Fruit fly (Drosophila melanogaster): ENCODE measurements around the gene CG5274.

CG5274 gene

dm6 chr3L:20474789-20475208, 47.3 kb upstream of the CG5274 start (continued):
- TF ChIP-seq CG4730 (GFP tag; IDR thresholded peaks at IDR 0.05) (no peak), CG16815 (GFP tag; optimal IDR thresholded peaks at IDR 0.05) (peak; percentile 77), CG34422 (GFP tag; IDR thresholded peaks at IDR 0.05) (no peak), CG10543 (GFP tag; optimal IDR thresholded peaks at IDR 0.05) (peak; percentile 94), B-H2 (GFP tag; optimal IDR thresholded peaks at IDR 0.05) (peak; percentile 92), CG8478 (optimal IDR thresholded peaks at IDR 0.05) (no peak), Ada2b (GFP tag; IDR thresholded peaks at IDR 0.05) (no peak), lilli (GFP tag; optimal IDR thresholded peaks at IDR 0.05) (peak; percentile 94), corto (GFP tag; optimal IDR thresholded peaks at IDR 0.05) (peak; percentile 65), H15 (GFP tag; IDR thresholded peaks at IDR 0.05) (no peak), sens (GFP tag) (peak; percentile 79), Dll (GFP tag; IDR thresholded peaks at IDR 0.05; ENCODE audit: partially characterized antibody) (no peak), ems (GFP tag; optimal IDR thresholded peaks at IDR 0.05) (peak; percentile 74), Ravus (GFP tag; IDR thresholded peaks at IDR 0.05) (no peak), schlank (tag; optimal IDR thresholded peaks at IDR 0.05) (peak; percentile 74), tgo (GFP tag; IDR thresholded peaks at IDR 0.05) (no peak), ash1 (GFP tag; optimal IDR thresholded peaks at IDR 0.05) (peak; percentile 57), D19A (tag; optimal IDR thresholded peaks at IDR 0.05) (peak; percentile 82), CG10462 (GFP tag; optimal IDR thresholded peaks at IDR 0.05) (peak; percentile 78), CG18011 (GFP tag; optimal IDR thresholded peaks at IDR 0.05) (peak; percentile 76), vnd (GFP tag; IDR thresholded peaks at IDR 0.05; ENCODE audit: partially characterized antibody) (no peak), luna (GFP tag; optimal IDR thresholded peaks at IDR 0.05) (peak; percentile 87), nerfin-2 (GFP tag; IDR thresholded peaks at IDR 0.05; ENCODE audit: partially characterized antibody) (no peak), Bgb (GFP tag; IDR thresholded peaks at IDR 0.05; ENCODE audit: partially characterized antibody) (no peak), MTF-1 (GFP tag; optimal IDR thresholded peaks at IDR 0.05; ENCODE audit: borderline replicate concordance) (peak; percentile 81), NfI (GFP tag; optimal IDR thresholded peaks at IDR 0.05) (peak; percentile 90), Mes4 (GFP tag; optimal IDR thresholded peaks at IDR 0.05) (peak; percentile 67), esg (GFP tag; conservative IDR thresholded peaks at IDR 0.05) (no peak), pita (GFP tag; optimal IDR thresholded peaks at IDR 0.05) (no peak), wek (GFP tag; optimal IDR thresholded peaks at IDR 0.05) (peak; percentile 69), CG6813 (GFP tag; optimal IDR thresholded peaks at IDR 0.05) (peak; percentile 82), CkIIα-i1 (GFP tag; IDR thresholded peaks at IDR 0.05) (no peak), CG3281 (GFP tag; optimal IDR thresholded peaks at IDR 0.05) (peak; percentile 88), CG11696 (GFP tag; IDR thresholded peaks at IDR 0.05) (no peak), sob (GFP tag; IDR thresholded peaks at IDR 0.05) (no peak), MESR4 (GFP tag; optimal IDR thresholded peaks at IDR 0.05) (peak; percentile 37), wor (GFP tag; IDR thresholded peaks at IDR 0.05) (no peak), tio (GFP tag; optimal IDR thresholded peaks at IDR 0.05) (peak; percentile 83), h (optimal IDR thresholded peaks at IDR 0.05) (no peak), Bdp1 (GFP tag; optimal IDR thresholded peaks at IDR 0.05) (peak; percentile 77), C15 (GFP tag; IDR thresholded peaks at IDR 0.05) (no peak), Dip2 (GFP tag; IDR thresholded peaks at IDR 0.05) (no peak), CG4328 (GFP tag; optimal IDR thresholded peaks at IDR 0.05) (peak; percentile 78), row (GFP tag; IDR thresholded peaks at IDR 0.05) (no peak), az2 (GFP tag; optimal IDR thresholded peaks at IDR 0.05) (peak; percentile 90), Fer2 (tag; optimal IDR thresholded peaks at IDR 0.05) (peak; percentile 77), Hey (tag; optimal IDR thresholded peaks at IDR 0.05) (peak; percentile 37), CG11456 (GFP tag; IDR thresholded peaks at IDR 0.05) (no peak), phol (tag; optimal IDR thresholded peaks at IDR 0.05) (peak; percentile 82), CG42726 (GFP tag; IDR thresholded peaks at IDR 0.05; ENCODE audit: partially characterized antibody) (no peak), stwl (tag; optimal IDR thresholded peaks at IDR 0.05) (peak; percentile 72), ewg (GFP tag; optimal IDR thresholded peaks at IDR 0.05) (peak; percentile 68)

Measured in whole organism, embryonic.